Fruit fly (Drosophila melanogaster) whole organism, wandering third instar larva: Measurements from ENCODE around the gene AttD.

Experiments used
- rgr ChIP-seq: fragments of 200-800 bp; sonication (Bioruptor generic); optimal IDR thresholded peaks from 3 replicates; lab custom pipeline; 2016; ENCODE audit warnings: missing biosample characterization, mild to moderate bottlenecking, missing genetic modification characterization
- usp ChIP-seq: fragments of >200 bp; optimal IDR thresholded peaks from 2 replicates; lab custom pipeline; 2017; ENCODE audit warnings: missing biosample characterization, missing genetic modification characterization

- TF ChIP-seq usp (GFP tag; lab: Kevin White, UChicago) (no peak), rgr (GFP tag; lab: Kevin White, UChicago) (no peak)
Observed at dm6 chr3R:17611411-17611810, 13.7 kb upstream of the AttD start, which contains the start of gene Edg91.
